Worm (Caenorhabditis elegans) whole organism, early embryonic: Measurements from ENCODE around the gene vha-4.

Source experiments
- ama-1 ChIP-seq: fragments of 150-350 bp; optimal IDR thresholded peaks from 2 replicates; lab custom pipeline; 2014
- flt-1 ChIP-seq: fragments of 200-800 bp; sonication (Bioruptor generic); IDR thresholded peaks from 2 replicates; pipeline ENCODE4 v1.3.6; 2022; ENCODE audit warnings: missing genetic modification characterization, missing compliant biosample characterization
- hmbx-1 ChIP-seq: sonication (generic microtip); optimal IDR thresholded peaks from 2 replicates; lab custom pipeline; 2016; ENCODE audit warnings: mild to moderate bottlenecking, missing genetic modification characterization, missing compliant biosample characterization
- hmg-4 ChIP-seq: fragments of 200-800 bp; sonication (Bioruptor generic); optimal IDR thresholded peaks from 2 replicates; lab custom pipeline; 2018; ENCODE audit warnings: mild to moderate bottlenecking, missing genetic modification characterization, missing compliant biosample characterization
- pes-1 ChIP-seq: fragments of 200-800 bp; sonication (Bioruptor generic); IDR thresholded peaks from 2 replicates; pipeline ENCODE4 v1.3.6; 2022; ENCODE audit warnings: missing genetic modification reagents, missing genetic modification characterization, missing compliant biosample characterization

DNA sequence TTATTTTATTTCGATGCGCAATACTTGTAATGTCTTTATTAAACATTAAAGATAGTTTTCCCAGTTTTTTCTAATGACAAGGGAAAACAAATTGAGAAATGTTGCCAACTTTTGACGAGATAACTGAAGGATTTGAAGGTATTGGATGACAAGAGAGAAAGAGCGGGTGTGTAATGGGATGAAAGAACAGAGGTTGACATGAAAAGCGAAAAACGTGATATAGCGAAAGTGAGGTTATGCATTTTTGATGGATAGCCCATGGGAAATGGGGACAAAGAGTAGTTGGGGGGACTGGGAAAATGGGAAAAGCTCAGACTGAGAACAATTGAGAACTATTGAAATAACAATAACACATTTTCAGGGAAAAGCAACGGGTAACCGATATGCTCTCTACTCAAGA lies 16.1 kb upstream of the vha-4 start:
- TF ChIP-seq hmg-4 (GFP tag; lab: Kevin White, UChicago) (no peak), ama-1 (no peak), pes-1 (GFP tag; lab: Robert Waterston, UW) (no peak), flt-1 (GFP tag; lab: Robert Waterston, UW) (no peak), hmbx-1 (no peak)
